Fruit fly (Drosophila melanogaster) whole organism, adult: Measurements from ENCODE around the gene Polr2M.

Source experiments
- CG33017 ChIP-seq: fragments of 200-800 bp; sonication (Bioruptor generic); optimal IDR thresholded peaks from 2 replicates; lab custom pipeline; 2018; ENCODE audit warnings: missing biosample characterization, mild to moderate bottlenecking, missing genetic modification characterization, moderate library complexity
- CG7101 ChIP-seq: fragments of 200-800 bp; sonication (Bioruptor generic); optimal IDR thresholded peaks from 2 replicates; lab custom pipeline; 2018; ENCODE audit warnings: missing biosample characterization, mild to moderate bottlenecking, missing genetic modification characterization, moderate library complexity
- Clk ChIP-seq: fragments of 200-800 bp; sonication (Bioruptor generic); optimal IDR thresholded peaks from 2 replicates; lab custom pipeline; 2017; ENCODE audit warnings: missing biosample characterization, missing genetic modification characterization
- Hr96 ChIP-seq: fragments of 200-800 bp; sonication (Bioruptor generic); optimal IDR thresholded peaks from 2 replicates; lab custom pipeline; 2016; ENCODE audit warnings: missing biosample characterization, missing genetic modification characterization
- cic ChIP-seq: fragments of 200-800 bp; sonication (Bioruptor generic); optimal IDR thresholded peaks from 2 replicates; lab custom pipeline; 2017; ENCODE audit warnings: missing biosample characterization, mild to moderate bottlenecking, missing genetic modification characterization, moderate library complexity
- kay ChIP-seq: fragments of 200-800 bp; sonication (Bioruptor generic); peaks from one replicate; lab custom pipeline; 2016; ENCODE audit warnings: missing biosample characterization, missing genetic modification characterization, borderline replicate concordance
- pad ChIP-seq: fragments of 200-800 bp; sonication (Bioruptor generic); optimal IDR thresholded peaks from 3 replicates; lab custom pipeline; 2017; ENCODE audit warnings: missing biosample characterization, missing genetic modification characterization, mild to moderate bottlenecking, moderate library complexity, missing genetic modification reagents
- tj ChIP-seq: fragments of 200-800 bp; sonication (Bioruptor generic); optimal IDR thresholded peaks from 3 replicates; lab custom pipeline; 2017; ENCODE audit warnings: missing biosample characterization, mild to moderate bottlenecking, missing genetic modification characterization, moderate library complexity

DNA sequence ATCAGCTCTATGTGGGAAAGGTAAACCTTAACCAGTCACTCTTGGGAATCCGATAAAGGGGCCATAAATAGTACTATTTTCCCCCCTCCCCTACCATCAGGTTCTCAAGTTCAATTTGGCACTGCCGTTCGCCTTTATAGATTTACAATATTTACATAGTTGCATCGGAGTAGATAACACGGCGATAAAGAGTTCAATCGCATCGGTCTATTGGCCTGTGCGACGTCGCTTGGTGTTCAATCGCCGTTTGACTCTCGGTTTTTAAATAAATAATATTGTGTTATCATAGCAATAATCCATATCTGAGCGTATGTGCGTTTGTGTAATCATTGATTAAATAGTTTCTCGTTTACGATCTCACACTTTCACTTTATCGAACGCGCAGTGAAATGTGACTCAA lies 20.8 kb downstream of the Polr2M start:
- no peak for TF ChIP-seq tj
- TF ChIP-seq pad: no peak
- TF ChIP-seq kay: no peak
- no peak for TF ChIP-seq Hr96 (GFP tag; lab: Kevin White, UChicago)
- no peak for TF ChIP-seq cic (GFP tag; lab: Kevin White, UChicago)
- no peak for TF ChIP-seq CG7101 (tag; lab: Kevin White, UChicago)
- no peak for TF ChIP-seq Clk (GFP tag; lab: Kevin White, UChicago)
- TF ChIP-seq CG33017 (tag; lab: Kevin White, UChicago): no peak
